Worm (Caenorhabditis elegans): Measurements from ENCODE around the gene git-1.

git-1 gene

ce11 chrX:10532180-10532833 lies 7.6 kb downstream of the git-1 start:
- TF ChIP-seq nhr-76 (tag; optimal IDR thresholded peaks at IDR 0.05): no peak
- no peak for TF ChIP-seq ceh-43 (GFP tag; optimal IDR thresholded peaks at IDR 0.05)
- TF ChIP-seq sem-2 (GFP tag; optimal IDR thresholded peaks at IDR 0.05): no peak
- no peak for TF ChIP-seq cnd-1 (tag; optimal IDR thresholded peaks at IDR 0.05)
- TF ChIP-seq ceh-39 (tag; optimal IDR thresholded peaks at IDR 0.05): no peak
- TF ChIP-seq M03D4.4 (tag; optimal IDR thresholded peaks at IDR 0.05): no peak
- TF ChIP-seq elt-1 (tag; optimal IDR thresholded peaks at IDR 0.05; ENCODE audit: borderline replicate concordance, insufficient read depth): no peak
- no peak for TF ChIP-seq unc-120 (tag; optimal IDR thresholded peaks at IDR 0.05; ENCODE audit: poor library complexity, severe bottlenecking)

- TF ChIP-seq ceh-83 (GFP tag; optimal IDR thresholded peaks at IDR 0.05) (no peak), flh-1 (GFP tag; optimal IDR thresholded peaks at IDR 0.05) (no peak), hlh-1 (tag; optimal IDR thresholded peaks at IDR 0.05) (no peak), zip-8 (tag; optimal IDR thresholded peaks at IDR 0.05) (no peak), sptf-1 (tag; optimal IDR thresholded peaks at IDR 0.05) (no peak), unc-120 (tag; optimal IDR thresholded peaks at IDR 0.05; ENCODE audit: poor library complexity, severe bottlenecking) (no peak), elt-1 (tag; optimal IDR thresholded peaks at IDR 0.05; ENCODE audit: borderline replicate concordance, insufficient read depth) (no peak), sem-2 (GFP tag; optimal IDR thresholded peaks at IDR 0.05) (no peak)
These were observed 8.7 kb downstream of the git-1 start, which contains the start of gene glo-3 for ce11 chrX:10533447-10533846. glo-3 (plus strand) TSS chrX:10533699.

DNA sequence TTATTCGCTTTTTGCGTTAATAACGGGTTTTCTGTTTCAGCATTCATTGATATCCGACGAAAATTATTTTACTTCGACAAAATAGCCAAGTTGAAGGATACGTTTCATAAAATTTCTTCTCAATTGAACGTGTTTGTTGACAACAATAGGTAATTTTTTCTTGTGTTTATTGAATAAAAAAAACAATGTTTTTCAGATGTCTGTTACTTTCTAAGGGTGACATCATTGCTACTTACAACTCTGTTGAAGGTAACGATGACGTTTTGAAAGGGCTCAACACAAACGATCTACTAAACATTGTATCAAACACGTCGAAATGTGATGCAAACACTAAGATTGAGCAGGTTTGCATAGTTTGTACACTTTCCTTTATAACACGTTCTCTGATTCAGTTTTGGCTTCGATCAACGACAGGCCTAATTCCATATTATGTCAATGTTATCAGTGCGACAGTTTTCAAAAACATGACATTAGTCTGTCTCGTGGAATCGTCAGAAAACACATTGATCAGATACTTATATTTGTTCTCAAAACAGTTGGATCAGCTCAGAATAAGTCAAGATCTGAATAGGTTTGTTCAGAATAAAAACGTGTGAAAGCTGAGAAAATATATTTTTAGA lies 10.0 kb downstream of the git-1 start:
- TF ChIP-seq nhr-76 (tag; optimal IDR thresholded peaks at IDR 0.05) (no peak), mls-2 (tag; optimal IDR thresholded peaks at IDR 0.05) (no peak), ham-2 (GFP tag; optimal IDR thresholded peaks at IDR 0.05) (no peak), ceh-43 (GFP tag; optimal IDR thresholded peaks at IDR 0.05) (no peak), bed-3 (GFP tag; optimal IDR thresholded peaks at IDR 0.05) (no peak), lin-13 (tag; optimal IDR thresholded peaks at IDR 0.05) (no peak), mep-1 (tag; optimal IDR thresholded peaks at IDR 0.05) (no peak), ceh-39 (tag; optimal IDR thresholded peaks at IDR 0.05) (no peak), snpc-4 (tag; optimal IDR thresholded peaks at IDR 0.05) (no peak), unc-62 (GFP tag; optimal IDR thresholded peaks at IDR 0.05) (no peak), lin-32 (GFP tag; optimal IDR thresholded peaks at IDR 0.05) (no peak), nhr-237 (tag; optimal IDR thresholded peaks at IDR 0.05) (no peak), cnd-1 (tag; optimal IDR thresholded peaks at IDR 0.05) (no peak), blmp-1 (tag; optimal IDR thresholded peaks at IDR 0.05) (no peak)

DNA sequence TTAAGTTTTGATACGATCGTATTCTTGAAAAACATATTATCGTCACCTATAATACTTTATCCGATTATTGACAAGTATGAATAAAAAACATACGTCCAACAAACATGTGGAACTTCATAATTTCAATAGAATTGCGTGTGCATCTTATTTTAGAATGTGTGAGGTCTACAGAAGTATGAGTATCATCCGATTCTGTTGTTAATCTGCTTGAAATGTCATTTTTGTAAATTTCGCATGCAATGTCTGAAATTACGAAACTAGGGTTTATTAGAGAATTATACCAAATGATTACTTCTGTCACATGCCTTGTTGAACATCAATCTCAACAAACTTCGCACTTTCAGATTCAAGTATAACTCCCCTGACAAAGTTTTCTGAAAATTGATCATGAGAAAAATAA lies 17.1 kb downstream of the git-1 start:
- no peak for TF ChIP-seq elt-1 (tag; optimal IDR thresholded peaks at IDR 0.05; ENCODE audit: borderline replicate concordance, insufficient read depth)
- no peak for TF ChIP-seq drap-1 (GFP tag; optimal IDR thresholded peaks at IDR 0.05)
- TF ChIP-seq lin-32 (GFP tag; optimal IDR thresholded peaks at IDR 0.05): no peak
- TF ChIP-seq tbx-8 (GFP tag; optimal IDR thresholded peaks at IDR 0.05): no peak
- TF ChIP-seq hlh-1 (tag; optimal IDR thresholded peaks at IDR 0.05): no peak
- TF ChIP-seq ceh-39 (tag; optimal IDR thresholded peaks at IDR 0.05): no peak
- TF ChIP-seq mep-1 (tag; optimal IDR thresholded peaks at IDR 0.05): no peak
- no peak for TF ChIP-seq bed-3 (GFP tag; optimal IDR thresholded peaks at IDR 0.05)
- no peak for TF ChIP-seq sptf-1 (tag; optimal IDR thresholded peaks at IDR 0.05)

- no peak for TF ChIP-seq pha-4 (tag; optimal IDR thresholded peaks at IDR 0.05)
- TF ChIP-seq zip-8 (tag; optimal IDR thresholded peaks at IDR 0.05): no peak
- no peak for TF ChIP-seq nhr-12 (tag; optimal IDR thresholded peaks at IDR 0.05)
- TF ChIP-seq ceh-83 (GFP tag; optimal IDR thresholded peaks at IDR 0.05): no peak
- no peak for TF ChIP-seq elt-1 (tag; optimal IDR thresholded peaks at IDR 0.05; ENCODE audit: borderline replicate concordance, insufficient read depth)
- TF ChIP-seq ceh-39 (tag; optimal IDR thresholded peaks at IDR 0.05): no peak
- TF ChIP-seq mep-1 (tag; optimal IDR thresholded peaks at IDR 0.05): no peak
- no peak for TF ChIP-seq sptf-1 (tag; optimal IDR thresholded peaks at IDR 0.05)
These were observed 17.8 kb downstream of the git-1 start, which contains the start of the genes F59F5.3 and F59F5.4 for ce11 chrX:10542313-10543048. F59F5.3 (minus strand) TSS chrX:10542413. F59F5.4 (plus strand) TSS chrX:10542998.
